Fruit fly (Drosophila melanogaster): ENCODE measurements around the gene Cbl.
A peak's percentile ranks its signal among the peaks of the same experiment; 100 is the strongest.

DNA sequence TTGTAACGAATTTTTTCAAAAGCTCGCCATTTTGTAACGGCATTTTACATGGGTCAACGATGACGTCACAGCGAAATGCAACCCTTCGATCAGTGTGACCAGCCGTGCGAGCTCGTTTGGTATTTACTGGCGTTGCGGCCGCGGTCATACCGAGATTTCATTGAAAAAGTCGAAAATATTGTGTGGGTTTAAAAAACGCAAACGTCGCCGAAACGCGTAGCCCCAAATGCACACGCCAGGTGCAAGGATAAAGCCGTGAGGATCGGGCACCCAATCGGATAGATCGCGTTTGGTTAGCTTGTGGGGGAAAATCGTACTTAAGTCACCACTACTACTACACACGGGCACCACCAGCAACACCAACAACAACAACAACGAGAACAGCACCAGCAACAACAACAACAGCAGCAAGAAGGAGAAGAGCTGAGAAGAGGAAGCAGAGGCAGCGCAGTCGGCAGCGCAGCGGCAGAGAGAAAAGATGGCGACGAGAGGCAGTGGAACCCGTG, at the start of gene Cbl:
- no peak for TF ChIP-seq CG8478 (optimal IDR thresholded peaks at IDR 0.05)
- TF ChIP-seq CTCF (optimal IDR thresholded peaks at IDR 0.05), result peak in 1 of 2 experiments; percentile 28

All from S2 (cell line).